Worm (Caenorhabditis elegans) whole organism, mixed stage, embryonic: ENCODE data around the gene urm-1.
A peak's percentile ranks its signal among the peaks of the same experiment; 100 is the strongest.

Experiments
- M03D4.4 ChIP-seq: sonication (generic microtip); optimal IDR thresholded peaks from 2 replicates; lab custom pipeline; 2017; ENCODE audit warnings: mild to moderate bottlenecking, missing genetic modification characterization, missing compliant biosample characterization
- bed-3 ChIP-seq: fragments of 200-800 bp; sonication (Bioruptor generic); optimal IDR thresholded peaks from 3 replicates; lab custom pipeline; 2018; ENCODE audit warnings: mild to moderate bottlenecking, missing genetic modification characterization, moderate library complexity, missing compliant biosample characterization
- blmp-1 ChIP-seq: fragments of 150-350 bp; optimal IDR thresholded peaks from 2 replicates; lab custom pipeline; 2014; ENCODE audit warnings: missing biosample characterization, missing genetic modification characterization
- ceh-39 ChIP-seq: fragments of 150-350 bp; optimal IDR thresholded peaks from 2 replicates; lab custom pipeline; 2014; ENCODE audit warnings: missing biosample characterization, missing genetic modification characterization
- ceh-43 ChIP-seq: fragments of 200-800 bp; sonication (Bioruptor generic); optimal IDR thresholded peaks from 2 replicates; lab custom pipeline; 2018; ENCODE audit warnings: mild to moderate bottlenecking, missing genetic modification characterization, moderate library complexity, missing compliant biosample characterization
- ceh-83 ChIP-seq: fragments of 200-800 bp; sonication (Bioruptor generic); optimal IDR thresholded peaks from 2 replicates; lab custom pipeline; 2018; ENCODE audit warnings: mild to moderate bottlenecking, missing genetic modification characterization, missing compliant biosample characterization
- ces-1 ChIP-seq: fragments of 150-350 bp; optimal IDR thresholded peaks from 2 replicates; lab custom pipeline; 2014; ENCODE audit warnings: missing biosample characterization, missing genetic modification reagents, missing genetic modification characterization
- cnd-1 ChIP-seq: fragments of 200-800 bp; sonication (Bioruptor generic); optimal IDR thresholded peaks from 2 replicates; lab custom pipeline; 2018; ENCODE audit warnings: mild to moderate bottlenecking, missing genetic modification characterization, missing compliant biosample characterization
- drap-1 ChIP-seq: fragments of 200-800 bp; sonication (Bioruptor generic); optimal IDR thresholded peaks from 3 replicates; lab custom pipeline; 2018; ENCODE audit warnings: mild to moderate bottlenecking, missing genetic modification characterization, missing compliant biosample characterization
- elt-3 ChIP-seq: fragments of 150-350 bp; optimal IDR thresholded peaks from 2 replicates; lab custom pipeline; 2014; ENCODE audit warnings: missing biosample characterization, missing genetic modification characterization
- flh-1 ChIP-seq: fragments of 200-800 bp; sonication (Bioruptor generic); optimal IDR thresholded peaks from 2 replicates; lab custom pipeline; 2018; ENCODE audit warnings: mild to moderate bottlenecking, missing genetic modification characterization, moderate library complexity, missing compliant biosample characterization
- ham-2 ChIP-seq: fragments of 200-800 bp; sonication (Bioruptor generic); optimal IDR thresholded peaks from 2 replicates; lab custom pipeline; 2018; ENCODE audit warnings: mild to moderate bottlenecking, missing genetic modification characterization, missing compliant biosample characterization
- hlh-1 ChIP-seq: fragments of 150-350 bp; optimal IDR thresholded peaks from 2 replicates; lab custom pipeline; 2014; ENCODE audit warnings: missing biosample characterization, missing genetic modification reagents, missing genetic modification characterization
- lin-13 ChIP-seq: fragments of 150-350 bp; optimal IDR thresholded peaks from 2 replicates; lab custom pipeline; 2014; ENCODE audit warnings: missing biosample characterization, missing genetic modification characterization
- lin-32 ChIP-seq: fragments of 200-800 bp; sonication (Bioruptor generic); optimal IDR thresholded peaks from 2 replicates; lab custom pipeline; 2018; ENCODE audit warnings: mild to moderate bottlenecking, missing genetic modification characterization, missing compliant biosample characterization
- lsy-2 ChIP-seq: fragments of 150-350 bp; optimal IDR thresholded peaks from 2 replicates; lab custom pipeline; 2014; ENCODE audit warnings: missing biosample characterization, missing genetic modification characterization
- mab-5 ChIP-seq: fragments of 150-350 bp; optimal IDR thresholded peaks from 2 replicates; lab custom pipeline; 2014; ENCODE audit warnings: missing biosample characterization, missing genetic modification characterization
- mep-1 ChIP-seq: fragments of 150-350 bp; optimal IDR thresholded peaks from 2 replicates; lab custom pipeline; 2017; ENCODE audit warnings: missing biosample characterization, missing genetic modification reagents, missing genetic modification characterization, inconsistent platforms
- mls-2 ChIP-seq: sonication (generic microtip); optimal IDR thresholded peaks from 2 replicates; lab custom pipeline; 2016; ENCODE audit warnings: mild to moderate bottlenecking, missing genetic modification characterization, moderate library complexity, missing compliant biosample characterization
- nhr-2 ChIP-seq: fragments of 150-350 bp; optimal IDR thresholded peaks from 2 replicates; lab custom pipeline; 2014; ENCODE audit warnings: missing biosample characterization, missing genetic modification characterization
- nhr-76 ChIP-seq: sonication (generic microtip); optimal IDR thresholded peaks from 2 replicates; lab custom pipeline; 2017; ENCODE audit warnings: missing biosample characterization, missing genetic modification characterization
- pha-4 ChIP-seq: fragments of 150-350 bp; optimal IDR thresholded peaks from 2 replicates; lab custom pipeline; 2018; ENCODE audit warnings: missing biosample characterization, missing genetic modification reagents, missing genetic modification characterization
- sem-2 ChIP-seq: fragments of 200-800 bp; sonication (Bioruptor generic); optimal IDR thresholded peaks from 2 replicates; lab custom pipeline; 2018; ENCODE audit warnings: mild to moderate bottlenecking, missing genetic modification characterization, missing compliant biosample characterization
- sptf-1 ChIP-seq: sonication (generic microtip); optimal IDR thresholded peaks from 2 replicates; lab custom pipeline; 2017; ENCODE audit warnings: mild to moderate bottlenecking, missing genetic modification characterization, moderate library complexity, missing compliant biosample characterization
- tbx-8 ChIP-seq: fragments of 200-800 bp; sonication (Bioruptor generic); optimal IDR thresholded peaks from 2 replicates; lab custom pipeline; 2018; ENCODE audit warnings: mild to moderate bottlenecking, missing genetic modification characterization, moderate library complexity, missing compliant biosample characterization
- unc-120 ChIP-seq: sonication (generic microtip); optimal IDR thresholded peaks from 2 replicates; lab custom pipeline; 2017; ENCODE audit warnings: missing genetic modification characterization, missing compliant biosample characterization; ENCODE audit not compliant: poor library complexity, severe bottlenecking
- unc-39 ChIP-seq: fragments of 150-350 bp; optimal IDR thresholded peaks from 2 replicates; lab custom pipeline; 2014; ENCODE audit warnings: missing biosample characterization, missing genetic modification characterization
- unc-62 ChIP-seq: fragments of 150-350 bp; optimal IDR thresholded peaks from 2 replicates; lab custom pipeline; 2014; ENCODE audit warnings: missing biosample characterization, missing genetic modification reagents, missing genetic modification characterization
- ztf-11 ChIP-seq: fragments of 150-350 bp; optimal IDR thresholded peaks from 2 replicates; lab custom pipeline; 2014; ENCODE audit warnings: missing biosample characterization, missing genetic modification characterization

urm-1 gene

ce11 chrIII:10525927-10526326, 20.6 kb downstream of the urm-1 start:
- TF ChIP-seq hlh-1 (tag; lab: Kevin White, UChicago) (peak; percentile 81), blmp-1 (tag; lab: Kevin White, UChicago) (no peak), ceh-43 (GFP tag; lab: Kevin White, UChicago) (no peak), mab-5 (tag; lab: Kevin White, UChicago) (peak; percentile 9), bed-3 (GFP tag; lab: Kevin White, UChicago) (no peak), ceh-39 (tag; lab: Kevin White, UChicago) (no peak), unc-120 (tag; lab: Kevin White, UChicago) (peak; percentile 85), nhr-76 (tag; lab: Kevin White, UChicago) (no peak), unc-62 (GFP tag; lab: Kevin White, UChicago) (peak; percentile 96)

ce11 chrIII:10527446-10527845, 22.2 kb downstream of the urm-1 start:
- TF ChIP-seq ceh-83 (no peak), ztf-11 (tag; lab: Kevin White, UChicago) (no peak), lin-32 (no peak), flh-1 (no peak), lsy-2 (tag; lab: Kevin White, UChicago) (no peak), bed-3 (GFP tag; lab: Kevin White, UChicago) (no peak), unc-62 (GFP tag; lab: Kevin White, UChicago) (no peak), hlh-1 (tag; lab: Kevin White, UChicago) (no peak), nhr-76 (tag; lab: Kevin White, UChicago) (no peak), unc-39 (no peak), blmp-1 (tag; lab: Kevin White, UChicago) (no peak), ceh-39 (tag; lab: Kevin White, UChicago) (no peak), ceh-43 (GFP tag; lab: Kevin White, UChicago) (no peak), ces-1 (GFP tag; lab: Kevin White, UChicago) (no peak), sptf-1 (no peak), sem-2 (GFP tag; lab: Kevin White, UChicago) (no peak), M03D4.4 (tag; lab: Kevin White, UChicago) (no peak), lin-13 (tag; lab: Kevin White, UChicago) (no peak), ham-2 (GFP tag; lab: Kevin White, UChicago) (no peak)

- TF ChIP-seq unc-62 (GFP tag; lab: Kevin White, UChicago): peak; percentile 30
- TF ChIP-seq elt-3 (tag; lab: Kevin White, UChicago): peak; percentile 79
- TF ChIP-seq bed-3 (GFP tag; lab: Kevin White, UChicago): no peak
Observed at ce11 chrIII:10533310-10533709, 28.0 kb downstream of the urm-1 start.

ce11 chrIII:10534191-10534590, 28.9 kb downstream of the urm-1 start:
- no peak for TF ChIP-seq M03D4.4 (tag; lab: Kevin White, UChicago)
- no peak for TF ChIP-seq lsy-2 (tag; lab: Kevin White, UChicago)
- no peak for TF ChIP-seq drap-1 (GFP tag; lab: Kevin White, UChicago)
- TF ChIP-seq nhr-76 (tag; lab: Kevin White, UChicago): no peak
- TF ChIP-seq mls-2 (tag; lab: Kevin White, UChicago): no peak
- no peak for TF ChIP-seq ham-2 (GFP tag; lab: Kevin White, UChicago)
- no peak for TF ChIP-seq blmp-1 (tag; lab: Kevin White, UChicago)
- TF ChIP-seq tbx-8 (GFP tag; lab: Kevin White, UChicago): no peak
- TF ChIP-seq sem-2 (GFP tag; lab: Kevin White, UChicago): no peak
- no peak for TF ChIP-seq nhr-2 (tag; lab: Kevin White, UChicago)
- no peak for TF ChIP-seq cnd-1 (tag; lab: Kevin White, UChicago)
- TF ChIP-seq ztf-11 (tag; lab: Kevin White, UChicago): no peak
- TF ChIP-seq pha-4 (tag; lab: Kevin White, UChicago): no peak
- TF ChIP-seq mep-1 (tag; lab: Kevin White, UChicago): no peak
- TF ChIP-seq unc-120 (tag; lab: Kevin White, UChicago): no peak
- no peak for TF ChIP-seq ceh-83

- TF ChIP-seq unc-120 (tag; lab: Kevin White, UChicago) (no peak), mep-1 (tag; lab: Kevin White, UChicago) (no peak)
Observed at ce11 chrIII:10535226-10535625, 29.9 kb downstream of the urm-1 start, which contains the start of gene hpd-1. TSS of gene hpd-1 (plus strand) at chrIII:10535526.
